Fruit fly (Drosophila melanogaster): Measurements from ENCODE around the gene HisRS.
A peak's percentile ranks its signal among the peaks of the same experiment; 100 is the strongest.

Gene HisRS

dm6 chrX:18565630-18566319 lies 50.5 kb downstream of the HisRS start (continued):
- TF ChIP-seq Hand (GFP tag; optimal IDR thresholded peaks at IDR 0.05) (no peak), Hr39 (optimal IDR thresholded peaks at IDR 0.05) (no peak), Bgb (GFP tag; IDR thresholded peaks at IDR 0.05; ENCODE audit: partially characterized antibody) (0 out of 2 replicates have a peak, but pooled peaks have one; percentile 10), cato (GFP tag; optimal IDR thresholded peaks at IDR 0.05; ENCODE audit: borderline replicate concordance) (no peak), CG8765 (GFP tag; IDR thresholded peaks at IDR 0.05) (no peak), odd (GFP tag; optimal IDR thresholded peaks at IDR 0.05) (no peak), chinmo (GFP tag; IDR thresholded peaks at IDR 0.05; ENCODE audit: partially characterized antibody) (no peak), CG16815 (GFP tag; optimal IDR thresholded peaks at IDR 0.05) (no peak), HLH3B (GFP tag; IDR thresholded peaks at IDR 0.05) (no peak), CG14965 (GFP tag; optimal IDR thresholded peaks at IDR 0.05; ENCODE audit: borderline replicate concordance) (no peak), chm (GFP tag; IDR thresholded peaks at IDR 0.05) (no peak), tio (GFP tag; optimal IDR thresholded peaks at IDR 0.05) (no peak), CG14050 (GFP tag; IDR thresholded peaks at IDR 0.05) (no peak), CG17385 (GFP tag; optimal IDR thresholded peaks at IDR 0.05) (peak; percentile 2), CG17912 (GFP tag; optimal IDR thresholded peaks at IDR 0.05) (no peak), Myb (GFP tag; optimal IDR thresholded peaks at IDR 0.05) (peak; percentile 54), CG6272 (GFP tag; IDR thresholded peaks at IDR 0.05) (no peak), mam (GFP tag; optimal IDR thresholded peaks at IDR 0.05) (no peak), dm (GFP tag; optimal IDR thresholded peaks at IDR 0.05) (no peak), CG11093 (GFP tag; IDR thresholded peaks at IDR 0.05) (no peak), Dip2 (GFP tag; IDR thresholded peaks at IDR 0.05) (no peak), CTCF (GFP tag; optimal IDR thresholded peaks at IDR 0.05) (peak; percentile 18), ssp (GFP tag; IDR thresholded peaks at IDR 0.05) (no peak), CG6689 (GFP tag; IDR thresholded peaks at IDR 0.05) (peak; percentile 59), YL-1 (GFP tag; optimal IDR thresholded peaks at IDR 0.05) (no peak), Six4 (GFP tag; optimal IDR thresholded peaks at IDR 0.05) (no peak), sug (tag; optimal IDR thresholded peaks at IDR 0.05) (no peak), CG3726 (GFP tag; IDR thresholded peaks at IDR 0.05) (no peak), Sox100B (GFP tag; optimal IDR thresholded peaks at IDR 0.05) (no peak), Awh (GFP tag; IDR thresholded peaks at IDR 0.05) (0 out of 2 replicates have a peak, but pooled peaks have one; percentile 46), GATAe (GFP tag; conservative IDR thresholded peaks at IDR 0.05) (no peak), HLH54F (GFP tag; optimal IDR thresholded peaks at IDR 0.05) (no peak), Adf1 (GFP tag; IDR thresholded peaks at IDR 0.05) (no peak), Trl (optimal IDR thresholded peaks at IDR 0.05) (no peak), Trl (GFP tag; optimal IDR thresholded peaks at IDR 0.05) (no peak), CG10543 (GFP tag; optimal IDR thresholded peaks at IDR 0.05) (no peak), CG2199 (GFP tag; IDR thresholded peaks at IDR 0.05) (no peak), C15 (GFP tag; IDR thresholded peaks at IDR 0.05) (no peak), CG1647 (GFP tag; optimal IDR thresholded peaks at IDR 0.05) (no peak), CG8478 (optimal IDR thresholded peaks at IDR 0.05) (no peak), her (GFP tag; optimal IDR thresholded peaks at IDR 0.05) (no peak), hkb (optimal IDR thresholded peaks at IDR 0.05) (no peak), hkb (GFP tag; IDR thresholded peaks at IDR 0.05) (peak; percentile 46; the same call in 1 of the 2 replicates), CG12071 (GFP tag; optimal IDR thresholded peaks at IDR 0.05) (no peak), cas (GFP tag; IDR thresholded peaks at IDR 0.05) (no peak), CG31365 (tag; optimal IDR thresholded peaks at IDR 0.05) (no peak), CHES-1-like (GFP tag; optimal IDR thresholded peaks at IDR 0.05) (no peak), CG43689 (GFP tag; IDR thresholded peaks at IDR 0.05) (no peak), CG2120 (GFP tag; optimal IDR thresholded peaks at IDR 0.05) (no peak), CG1233 (GFP tag; optimal IDR thresholded peaks at IDR 0.05) (no peak), CG10209 (GFP tag; optimal IDR thresholded peaks at IDR 0.05) (peak; percentile 10), CG14860 (GFP tag; IDR thresholded peaks at IDR 0.05; ENCODE audit: partially characterized antibody) (no peak), CG13123 (GFP tag; optimal IDR thresholded peaks at IDR 0.05) (no peak)
